Fruit fly (Drosophila melanogaster) whole organism, embryonic: Measurements from ENCODE around the gene Mon1.

Experiments used
- Antp ChIP-seq: fragments of 200-800 bp; sonication (Bioruptor generic); optimal IDR thresholded peaks from 3 replicates; lab custom pipeline; 2016; ENCODE audit warnings: missing biosample characterization, missing genetic modification characterization
- Atf-2 ChIP-seq: fragments of 200-800 bp; sonication (Bioruptor generic); optimal IDR thresholded peaks from 2 replicates; lab custom pipeline; 2016; ENCODE audit warnings: missing biosample characterization, missing genetic modification characterization
- C15 ChIP-seq: fragments of 200-800 bp; sonication (Bioruptor generic); IDR thresholded peaks from 3 replicates; pipeline ENCODE4 v1.3.6; 2022; ENCODE audit warnings: missing biosample characterization, missing genetic modification characterization
- CG10267 ChIP-seq: fragments of 200-800 bp; sonication (Bioruptor generic); optimal IDR thresholded peaks from 2 replicates; lab custom pipeline; 2018; ENCODE audit warnings: missing biosample characterization, mild to moderate bottlenecking, missing genetic modification characterization, moderate library complexity
- CG10274 ChIP-seq: fragments of 200-800 bp; sonication (Bioruptor generic); optimal IDR thresholded peaks from 3 replicates; lab custom pipeline; 2017; ENCODE audit warnings: missing biosample characterization, mild to moderate bottlenecking, missing genetic modification characterization
- CG10959 ChIP-seq: fragments of 200-800 bp; sonication (Bioruptor generic); IDR thresholded peaks from 2 replicates; pipeline ENCODE4 v1.3.6; 2022; ENCODE audit warnings: missing biosample characterization, missing genetic modification characterization
- CG11695 ChIP-seq: fragments of 200-800 bp; sonication (Bioruptor generic); IDR thresholded peaks from 3 replicates; pipeline ENCODE4 v1.3.6; 2022; ENCODE audit warnings: missing biosample characterization, missing genetic modification characterization
- CG14860 ChIP-seq: fragments of 200-800 bp; sonication (Bioruptor generic); IDR thresholded peaks from 3 replicates; pipeline ENCODE4 v1.3.6; 2022; ENCODE audit warnings: missing biosample characterization, missing genetic modification characterization; ENCODE audit not compliant: partially characterized antibody
- CG15479 ChIP-seq: fragments of 200-800 bp; sonication (Bioruptor generic); optimal IDR thresholded peaks from 3 replicates; lab custom pipeline; 2019; ENCODE audit warnings: missing biosample characterization, mild to moderate bottlenecking, missing genetic modification characterization, moderate library complexity
- CG17361 ChIP-seq: fragments of 200-800 bp; sonication (Bioruptor generic); IDR thresholded peaks from 3 replicates; pipeline ENCODE4 v1.3.6; 2022; ENCODE audit warnings: missing biosample characterization, missing genetic modification characterization
- CG2678 ChIP-seq: fragments of 200-800 bp; sonication (Bioruptor generic); optimal IDR thresholded peaks from 3 replicates; lab custom pipeline; 2019; ENCODE audit warnings: missing biosample characterization, mild to moderate bottlenecking, missing genetic modification characterization, moderate library complexity
- CG2712 ChIP-seq: fragments of 200-800 bp; optimal IDR thresholded peaks from 3 replicates; lab custom pipeline; 2019; ENCODE audit warnings: missing biosample characterization, mild to moderate bottlenecking, missing genetic modification characterization, moderate library complexity
- CG2875 ChIP-seq: fragments of 200-800 bp; sonication (Bioruptor generic); optimal IDR thresholded peaks from 2 replicates; lab custom pipeline; 2017; ENCODE audit warnings: missing biosample characterization, mild to moderate bottlenecking, missing genetic modification characterization, missing genetic modification reagents
- CG34224 ChIP-seq: fragments of 200-800 bp; sonication (Bioruptor generic); IDR thresholded peaks from 3 replicates; pipeline ENCODE4 v1.3.6; 2022; ENCODE audit warnings: missing biosample characterization, missing genetic modification characterization; ENCODE audit not compliant: partially characterized antibody
- CG3838 ChIP-seq: fragments of 200-800 bp; sonication (Bioruptor generic); optimal IDR thresholded peaks from 3 replicates; lab custom pipeline; 2016; ENCODE audit warnings: missing biosample characterization, missing genetic modification characterization
- CG42726 ChIP-seq: fragments of 200-800 bp; sonication (Bioruptor generic); IDR thresholded peaks from 2 replicates; pipeline ENCODE4 v1.3.6; 2022; ENCODE audit warnings: missing biosample characterization, missing genetic modification characterization; ENCODE audit not compliant: partially characterized antibody
- CG5953 ChIP-seq: fragments of 200-800 bp; sonication (Bioruptor generic); IDR thresholded peaks from 2 replicates; pipeline ENCODE4 v1.3.6; 2022; ENCODE audit warnings: missing biosample characterization, missing genetic modification characterization
- CG6254 ChIP-seq: fragments of 200-800 bp; sonication (Bioruptor generic); optimal IDR thresholded peaks from 3 replicates; lab custom pipeline; 2017; ENCODE audit warnings: mild to moderate bottlenecking, missing biosample characterization, missing genetic modification reagents, missing genetic modification characterization
- CG6272 ChIP-seq: fragments of 200-800 bp; sonication (Bioruptor generic); IDR thresholded peaks from 2 replicates; pipeline ENCODE4 v1.3.6; 2022; ENCODE audit warnings: missing biosample characterization, missing genetic modification characterization
- CG7745 ChIP-seq: fragments of 200-800 bp; sonication (Bioruptor generic); optimal IDR thresholded peaks from 2 replicates; lab custom pipeline; 2018; ENCODE audit warnings: missing biosample characterization, mild to moderate bottlenecking, missing genetic modification characterization, moderate library complexity
- CG9797 ChIP-seq: fragments of 200-800 bp; sonication (Bioruptor generic); optimal IDR thresholded peaks from 3 replicates; lab custom pipeline; 2018; ENCODE audit warnings: missing biosample characterization, mild to moderate bottlenecking, missing genetic modification characterization
- CkIIα-i1 ChIP-seq: fragments of 200-800 bp; sonication (Bioruptor generic); IDR thresholded peaks from 2 replicates; pipeline ENCODE4 v1.3.6; 2022; ENCODE audit warnings: missing biosample characterization, missing genetic modification characterization
- Dfd ChIP-seq, 2 experiments: fragments of >200 bp; optimal IDR thresholded peaks; 2 replicates each; lab custom pipeline; 2017; ENCODE audit warnings: missing biosample characterization in 2 of 2, missing genetic modification characterization in 2 of 2
- GATAe ChIP-seq: fragments of 200-800 bp; sonication (Bioruptor generic); conservative IDR thresholded peaks from 2 replicates; pipeline ENCODE4 v1.3.6; 2022; ENCODE audit warnings: missing biosample characterization, missing genetic modification characterization
- Neu2 ChIP-seq: fragments of 200-800 bp; sonication (Bioruptor generic); optimal IDR thresholded peaks from 3 replicates; lab custom pipeline; 2016; ENCODE audit warnings: missing biosample characterization, missing genetic modification characterization, borderline replicate concordance
- Oli ChIP-seq: fragments of 200-800 bp; sonication (Bioruptor generic); optimal IDR thresholded peaks from 2 replicates; lab custom pipeline; 2018; ENCODE audit warnings: missing biosample characterization, mild to moderate bottlenecking, missing genetic modification characterization, moderate library complexity
- Poxn ChIP-seq: fragments of 200-800 bp; sonication (Bioruptor generic); IDR thresholded peaks from 2 replicates; pipeline ENCODE4 v1.3.6; 2022; ENCODE audit warnings: missing biosample characterization, missing genetic modification characterization
- Spps ChIP-seq: fragments of 200-800 bp; sonication (Bioruptor generic); optimal IDR thresholded peaks from 2 replicates; lab custom pipeline; 2018; ENCODE audit warnings: missing biosample characterization, mild to moderate bottlenecking, missing genetic modification characterization
- Stat92E ChIP-seq, 3 experiments: fragments of >200 bp in 2 of 3; fragments of 200-800 bp in 1 of 3; sonication (Bioruptor generic) in 1 of 3; optimal IDR thresholded peaks; 2 replicates each; lab custom pipeline; 2017 to 2019; ENCODE audit warnings: missing biosample characterization in 3 of 3, missing genetic modification characterization in 3 of 3, mild to moderate bottlenecking in 1 of 3, moderate library complexity in 1 of 3
- aop ChIP-seq: fragments of 200-800 bp; sonication (Bioruptor generic); IDR thresholded peaks from 2 replicates; pipeline ENCODE4 v1.3.6; 2022; ENCODE audit warnings: missing biosample characterization, missing genetic modification characterization
- ash1 ChIP-seq: fragments of 200-800 bp; sonication (Bioruptor generic); optimal IDR thresholded peaks from 2 replicates; lab custom pipeline; 2018; ENCODE audit warnings: missing biosample characterization, mild to moderate bottlenecking, missing genetic modification characterization
- bbx ChIP-seq: fragments of 200-800 bp; sonication (Bioruptor generic); IDR thresholded peaks from 2 replicates; pipeline ENCODE4 v1.3.6; 2022; ENCODE audit warnings: missing biosample characterization, missing genetic modification characterization; ENCODE audit not compliant: partially characterized antibody
- cas ChIP-seq: fragments of 200-800 bp; sonication (Bioruptor generic); IDR thresholded peaks from 2 replicates; pipeline ENCODE4 v1.3.6; 2022; ENCODE audit warnings: missing biosample characterization, missing genetic modification characterization
- chm ChIP-seq: fragments of 200-800 bp; sonication (Bioruptor generic); IDR thresholded peaks from 2 replicates; pipeline ENCODE4 v1.3.6; 2022; ENCODE audit warnings: missing biosample characterization, missing genetic modification characterization
- eve ChIP-seq, 2 experiments: fragments of >200 bp; optimal IDR thresholded peaks; 2 replicates each; lab custom pipeline; 2017; ENCODE audit warnings: missing biosample characterization in 2 of 2, missing genetic modification characterization in 2 of 2
- gcm2 ChIP-seq: fragments of 200-800 bp; sonication (Bioruptor generic); optimal IDR thresholded peaks from 2 replicates; lab custom pipeline; 2016; ENCODE audit warnings: missing biosample characterization, missing genetic modification characterization
- gsb-n ChIP-seq: fragments of 200-800 bp; sonication (Bioruptor generic); optimal IDR thresholded peaks from 3 replicates; lab custom pipeline; 2018; ENCODE audit warnings: missing biosample characterization, mild to moderate bottlenecking, missing genetic modification characterization
- hb ChIP-seq: fragments of 200-800 bp; sonication (Bioruptor generic); IDR thresholded peaks from 3 replicates; pipeline ENCODE4 v1.3.6; 2022; ENCODE audit warnings: missing biosample characterization, missing genetic modification characterization; ENCODE audit not compliant: partially characterized antibody
- hkb ChIP-seq, 2 experiments: fragments of 200-800 bp in 1 of 2; fragments of >200 bp in 1 of 2; sonication (Bioruptor generic) in 1 of 2; IDR thresholded peaks in 1 of 2; optimal IDR thresholded peaks in 1 of 2; 2 replicates each; pipeline versions ENCODE4 v1.3.6 to Lab custom; 2017 to 2022; ENCODE audit warnings: missing biosample characterization in 1 of 2, missing genetic modification characterization in 1 of 2
- pan ChIP-seq, 4 experiments: fragments of >200 bp in 3 of 4; fragments of 200-800 bp in 1 of 4; sonication (Bioruptor generic) in 1 of 4; optimal IDR thresholded peaks in 3 of 4; IDR thresholded peaks in 1 of 4; 2 replicates each; pipeline versions ENCODE4 v1.3.6 to Lab custom; 2017 to 2022; ENCODE audit warnings: missing biosample characterization in 2 of 4, missing genetic modification characterization in 2 of 4, mixed read lengths in 1 of 4
- sd ChIP-seq: fragments of 200-800 bp; sonication (Bioruptor generic); optimal IDR thresholded peaks from 3 replicates; lab custom pipeline; 2018; ENCODE audit warnings: missing biosample characterization, mild to moderate bottlenecking, missing genetic modification characterization, moderate library complexity
- sisA ChIP-seq: fragments of 200-800 bp; sonication (Bioruptor generic); IDR thresholded peaks from 2 replicates; pipeline ENCODE4 v1.3.6; 2022; ENCODE audit warnings: missing biosample characterization, missing genetic modification characterization
- sna ChIP-seq: fragments of 200-800 bp; sonication (Bioruptor generic); IDR thresholded peaks from 2 replicates; pipeline ENCODE4 v1.3.6; 2022; ENCODE audit warnings: missing biosample characterization, missing genetic modification characterization; ENCODE audit not compliant: partially characterized antibody
- tll ChIP-seq, 2 experiments: fragments of 200-800 bp in 1 of 2; fragments of >200 bp in 1 of 2; sonication (Bioruptor generic) in 1 of 2; optimal IDR thresholded peaks; 2 replicates each; lab custom pipeline; 2017 to 2019; ENCODE audit warnings: missing biosample characterization in 2 of 2, missing genetic modification characterization in 2 of 2, mild to moderate bottlenecking in 1 of 2, moderate library complexity in 1 of 2
- unc-4 ChIP-seq: fragments of 200-800 bp; sonication (Bioruptor generic); IDR thresholded peaks from 2 replicates; pipeline ENCODE4 v1.3.6; 2022; ENCODE audit warnings: missing biosample characterization, missing genetic modification characterization; ENCODE audit not compliant: partially characterized antibody
- vfl ChIP-seq: fragments of 200-800 bp; sonication (Bioruptor generic); optimal IDR thresholded peaks from 2 replicates; lab custom pipeline; 2016; ENCODE audit warnings: missing biosample characterization, missing genetic modification characterization
- zen ChIP-seq: fragments of 200-800 bp; sonication (Bioruptor generic); optimal IDR thresholded peaks from 3 replicates; lab custom pipeline; 2018; ENCODE audit warnings: missing biosample characterization, mild to moderate bottlenecking, missing genetic modification characterization, moderate library complexity

Mon1 gene

dm6 chr2L:4847191-4847853, 3.1 kb upstream of the Mon1 start, which contains the start of the genes mxt and CG11927 (continued):
- TF ChIP-seq CG10959 (GFP tag; lab: Robert Waterston, UW): no peak
- TF ChIP-seq hb (GFP tag; lab: Robert Waterston, UW): peak; percentile 75
- peak; percentile 37 for TF ChIP-seq CG2712 (tag; lab: Kevin White, UChicago)
- no peak for TF ChIP-seq CG10274 (GFP tag; lab: Kevin White, UChicago)
- TF ChIP-seq CG2678 (tag; lab: Kevin White, UChicago): no peak
- no peak for TF ChIP-seq hkb (optimal IDR thresholded peaks at IDR 0.05; lab: Kevin White, UChicago)
- no peak for TF ChIP-seq hkb (GFP tag; IDR thresholded peaks at IDR 0.05; lab: Robert Waterston, UW)
- no peak for TF ChIP-seq C15 (GFP tag; lab: Robert Waterston, UW)
- no peak for TF ChIP-seq Oli (tag; lab: Kevin White, UChicago)
- TF ChIP-seq CG17361 (GFP tag; lab: Robert Waterston, UW): peak; percentile 71
- TF ChIP-seq pan (optimal IDR thresholded peaks at IDR 0.05; lab: Kevin White, UChicago): no peak
- peak in 1 of 2 experiments; percentile 68 for TF ChIP-seq pan (GFP tag; optimal IDR thresholded peaks at IDR 0.05 in 1 of 2, IDR thresholded peaks at IDR 0.05 in 1 of 2)
- no peak for TF ChIP-seq zen (tag; lab: Kevin White, UChicago)
- TF ChIP-seq CG15479 (GFP tag; lab: Kevin White, UChicago): no peak
- TF ChIP-seq CkIIα-i1: no peak
- no peak for TF ChIP-seq tll (GFP tag; optimal IDR thresholded peaks at IDR 0.05; lab: Kevin White, UChicago)
- TF ChIP-seq Stat92E (GFP tag; optimal IDR thresholded peaks at IDR 0.05; lab: Kevin White, UChicago): no peak
- peak; percentile 85; the same call in 1 of the 2 replicates for TF ChIP-seq CG42726
- TF ChIP-seq Dfd (GFP tag; optimal IDR thresholded peaks at IDR 0.05; lab: Kevin White, UChicago): no peak
- TF ChIP-seq CG14860 (GFP tag; lab: Robert Waterston, UW): peak; percentile 78
- TF ChIP-seq ash1 (GFP tag; lab: Kevin White, UChicago): no peak
- TF ChIP-seq aop (GFP tag; lab: Robert Waterston, UW): no peak
- TF ChIP-seq Spps (tag; lab: Kevin White, UChicago): no peak
- no peak for TF ChIP-seq CG7745
- TF ChIP-seq sd (tag; lab: Kevin White, UChicago): no peak
- TF ChIP-seq CG6272 (GFP tag; lab: Robert Waterston, UW): peak; percentile 55; the same call in 1 of the 2 replicates
- TF ChIP-seq CG6254 (GFP tag; lab: Kevin White, UChicago): no peak
- no peak for TF ChIP-seq CG11695 (GFP tag; lab: Robert Waterston, UW)
- TF ChIP-seq GATAe (GFP tag; lab: Robert Waterston, UW): no peak
- no peak for TF ChIP-seq Neu2
- TF ChIP-seq cas (GFP tag; lab: Robert Waterston, UW): 0 out of 2 replicates have a peak, but pooled peaks have one; percentile 30
- TF ChIP-seq Poxn (GFP tag; lab: Robert Waterston, UW): no peak
- TF ChIP-seq sna (GFP tag; lab: Robert Waterston, UW): peak; percentile 82
- TF ChIP-seq CG10267 (tag; lab: Kevin White, UChicago): peak; percentile 43
- no peak for TF ChIP-seq Atf-2 (GFP tag; lab: Kevin White, UChicago)
- peak; percentile 8 for TF ChIP-seq vfl (GFP tag; lab: Kevin White, UChicago)
- TF ChIP-seq Antp (GFP tag; lab: Kevin White, UChicago): peak; percentile 22
- TF ChIP-seq chm (GFP tag; lab: Robert Waterston, UW): no peak; the same call in 1 of the 2 replicates
- TF ChIP-seq sisA (GFP tag; lab: Robert Waterston, UW): peak; percentile 51
- TF ChIP-seq CG5953 (GFP tag; lab: Robert Waterston, UW): no peak
- TF ChIP-seq CG34224 (GFP tag; lab: Robert Waterston, UW): peak; percentile 85
- no peak for TF ChIP-seq eve (GFP tag; optimal IDR thresholded peaks at IDR 0.05; lab: Kevin White, UChicago)
- peak; percentile 7 for TF ChIP-seq CG3838 (GFP tag; lab: Kevin White, UChicago)
- TF ChIP-seq CG2875 (GFP tag; lab: Kevin White, UChicago): no peak
- TF ChIP-seq unc-4: peak; percentile 87
- TF ChIP-seq CG9797 (GFP tag; lab: Kevin White, UChicago): no peak
- TF ChIP-seq bbx (GFP tag; lab: Robert Waterston, UW): peak; percentile 88
- no peak for TF ChIP-seq gsb-n (tag; lab: Kevin White, UChicago)
- no peak for TF ChIP-seq gcm2 (GFP tag; lab: Kevin White, UChicago)
